Worm (Caenorhabditis elegans): ENCODE data around the gene K08D9.9.

DNA sequence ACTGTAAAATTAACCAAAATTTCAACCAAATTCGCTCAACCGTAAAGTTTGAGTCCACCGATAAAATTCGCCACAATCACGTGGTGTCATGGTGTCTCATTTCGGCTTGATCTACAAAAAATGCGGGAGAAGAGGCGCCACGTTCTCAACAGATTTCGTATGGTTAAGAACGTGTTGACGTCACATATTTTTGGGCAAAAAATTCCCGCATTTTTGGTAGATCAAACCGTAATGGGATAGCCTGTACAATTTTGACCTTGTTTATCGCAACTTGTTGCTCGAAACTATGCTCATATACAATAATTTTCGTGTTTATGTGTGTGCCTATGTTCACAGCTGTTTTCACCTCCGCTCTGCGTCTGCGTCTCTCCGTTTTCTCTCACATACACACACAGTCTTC, 27.6 kb downstream of the K08D9.9 start:
- TF ChIP-seq hmg-11 (tag; optimal IDR thresholded peaks at IDR 0.05) = no peak
- TF ChIP-seq nhr-12 (tag; optimal IDR thresholded peaks at IDR 0.05) = no peak
- no peak for TF ChIP-seq aly-2 (tag; optimal IDR thresholded peaks at IDR 0.05)
- TF ChIP-seq nfya-1 (tag; optimal IDR thresholded peaks at IDR 0.05; ENCODE audit: insufficient read depth) = no peak
- no peak for TF ChIP-seq ama-1 (optimal IDR thresholded peaks at IDR 0.05)
- TF ChIP-seq lin-39 (tag; optimal IDR thresholded peaks at IDR 0.05) = no peak

Data from whole organism, L3 larva.